Worm (Caenorhabditis elegans) whole organism, young adult: ENCODE results near the gene cft-1.

Experiments used
- B0019.2 ChIP-seq: fragments of 200-800 bp; sonication (Bioruptor generic); conservative IDR thresholded peaks from 2 replicates; pipeline ENCODE4 v1.3.6; 2022; ENCODE audit warnings: missing genetic modification reagents, missing genetic modification characterization, missing compliant biosample characterization
- B0035.1 ChIP-seq: sonication (generic microtip); optimal IDR thresholded peaks from 2 replicates; lab custom pipeline; 2016; ENCODE audit warnings: missing genetic modification characterization, mild to moderate bottlenecking, missing compliant biosample characterization, missing genotype, missing genetic modification reagents
- C17E4.6 ChIP-seq: fragments of 200-800 bp; sonication (Bioruptor generic); IDR thresholded peaks from 2 replicates; pipeline ENCODE4 v1.3.6; 2022; ENCODE audit warnings: missing genetic modification reagents, missing genetic modification characterization, missing compliant biosample characterization
- D2030.7 ChIP-seq: fragments of 200-800 bp; sonication (Bioruptor generic); IDR thresholded peaks from 2 replicates; pipeline ENCODE4 v1.3.6; 2022; ENCODE audit warnings: missing genetic modification reagents, missing genetic modification characterization, missing compliant biosample characterization
- F22D6.2 ChIP-seq: sonication (generic microtip); optimal IDR thresholded peaks from 2 replicates; lab custom pipeline; 2016; ENCODE audit warnings: mild to moderate bottlenecking, missing genetic modification characterization, missing compliant biosample characterization
- F37B4.10 ChIP-seq: fragments of 200-800 bp; sonication (Bioruptor generic); IDR thresholded peaks from 2 replicates; pipeline ENCODE4 v1.3.6; 2022; ENCODE audit warnings: missing genetic modification characterization, missing compliant biosample characterization
- F39B2.1 ChIP-seq: fragments of 200-800 bp; sonication (Bioruptor generic); IDR thresholded peaks from 2 replicates; pipeline ENCODE4 v1.3.6; 2022; ENCODE audit warnings: missing genetic modification reagents, missing genetic modification characterization, missing compliant biosample characterization
- F55B11.4 ChIP-seq: sonication (generic microtip); optimal IDR thresholded peaks from 2 replicates; lab custom pipeline; 2016; ENCODE audit warnings: missing compliant biosample characterization, missing genetic modification characterization, borderline replicate concordance; ENCODE audit not compliant: insufficient read depth
- Y53F4B.3 ChIP-seq: fragments of 200-800 bp; sonication (Bioruptor generic); IDR thresholded peaks from 2 replicates; pipeline ENCODE4 v1.3.6; 2022; ENCODE audit warnings: missing genetic modification reagents, missing genetic modification characterization, missing compliant biosample characterization
- Y56A3A.18 ChIP-seq: fragments of 200-800 bp; sonication (Bioruptor generic); IDR thresholded peaks from 2 replicates; pipeline ENCODE4 v1.3.6; 2022; ENCODE audit warnings: missing genetic modification reagents, missing genetic modification characterization, missing compliant biosample characterization
- Y95B8A.8 ChIP-seq: fragments of 200-800 bp; sonication (Bioruptor generic); IDR thresholded peaks from 2 replicates; pipeline ENCODE4 v1.3.6; 2022; ENCODE audit warnings: missing genetic modification reagents, missing genetic modification characterization, missing compliant biosample characterization
- atf-7 ChIP-seq: sonication (generic microtip); optimal IDR thresholded peaks from 2 replicates; lab custom pipeline; 2017; ENCODE audit warnings: mild to moderate bottlenecking, missing genetic modification characterization, missing compliant biosample characterization
- attf-5 ChIP-seq: fragments of 200-800 bp; sonication (Bioruptor generic); optimal IDR thresholded peaks from 2 replicates; lab custom pipeline; 2018; ENCODE audit warnings: mild to moderate bottlenecking, missing genetic modification characterization, missing compliant biosample characterization
- ceh-40 ChIP-seq: fragments of 200-800 bp; sonication (Bioruptor generic); IDR thresholded peaks from 2 replicates; pipeline ENCODE4 v1.3.6; 2022; ENCODE audit warnings: missing genetic modification characterization, missing compliant biosample characterization
- ceh-79 ChIP-seq: sonication (generic microtip); optimal IDR thresholded peaks from 2 replicates; lab custom pipeline; 2017; ENCODE audit warnings: mild to moderate bottlenecking, missing genetic modification characterization, missing compliant biosample characterization
- dpl-1 ChIP-seq: fragments of 150-350 bp; optimal IDR thresholded peaks from 2 replicates; lab custom pipeline; 2014; ENCODE audit warnings: missing biosample characterization, missing genetic modification reagents, missing genetic modification characterization
- efl-1 ChIP-seq: fragments of 150-350 bp; optimal IDR thresholded peaks from 2 replicates; lab custom pipeline; 2014; ENCODE audit warnings: missing biosample characterization, missing genetic modification reagents, missing genetic modification characterization
- ekl-4 ChIP-seq: fragments of 200-800 bp; sonication (Bioruptor generic); IDR thresholded peaks from 2 replicates; pipeline ENCODE4 v1.3.6; 2022; ENCODE audit warnings: missing genetic modification reagents, missing genetic modification characterization, missing compliant biosample characterization
- ets-4 ChIP-seq: fragments of 200-800 bp; sonication (Bioruptor generic); optimal IDR thresholded peaks from 2 replicates; lab custom pipeline; 2018; ENCODE audit warnings: mild to moderate bottlenecking, missing genetic modification characterization, missing compliant biosample characterization
- him-1 ChIP-seq: sonication (generic microtip); optimal IDR thresholded peaks from 2 replicates; lab custom pipeline; 2016; ENCODE audit warnings: missing genotype, missing genetic modification reagents, missing genetic modification characterization, missing compliant biosample characterization
- hmg-1.2 ChIP-seq: fragments of 200-800 bp; sonication (Bioruptor generic); IDR thresholded peaks from 2 replicates; pipeline ENCODE4 v1.3.6; 2022; ENCODE audit warnings: missing genetic modification reagents, missing genetic modification characterization, missing compliant biosample characterization
- hmg-20 ChIP-seq: fragments of 200-800 bp; sonication (Bioruptor generic); IDR thresholded peaks from 2 replicates; pipeline ENCODE4 v1.3.6; 2022; ENCODE audit warnings: missing genetic modification reagents, missing genetic modification characterization, missing compliant biosample characterization
- hsf-1 ChIP-seq: fragments of 200-800 bp; sonication (Bioruptor generic); IDR thresholded peaks from 2 replicates; pipeline ENCODE4 v1.3.6; 2022; ENCODE audit warnings: missing genetic modification reagents, missing genetic modification characterization, missing compliant biosample characterization
- let-526 ChIP-seq: fragments of 200-800 bp; sonication (Bioruptor generic); IDR thresholded peaks from 2 replicates; pipeline ENCODE4 v1.3.6; 2022; ENCODE audit warnings: missing genetic modification reagents, missing genetic modification characterization, missing compliant biosample characterization
- lin-35 ChIP-seq, 3 experiments: fragments of 150-350 bp in 2 of 3; sonication (generic microtip) in 1 of 3; optimal IDR thresholded peaks; 2 replicates each; lab custom pipeline; 2014 to 2018; ENCODE audit warnings: missing biosample characterization in 3 of 3, missing genetic modification characterization in 3 of 3, missing genetic modification reagents in 3 of 3
- lin-40 ChIP-seq: sonication (generic microtip); optimal IDR thresholded peaks from 2 replicates; lab custom pipeline; 2016; ENCODE audit warnings: missing genetic modification characterization, mild to moderate bottlenecking, missing compliant biosample characterization, missing genotype, missing genetic modification reagents
- lir-1 ChIP-seq: fragments of 200-800 bp; sonication (Bioruptor generic); conservative IDR thresholded peaks from 2 replicates; pipeline ENCODE4 v1.3.6; 2022; ENCODE audit warnings: missing genetic modification reagents, missing genetic modification characterization, missing compliant biosample characterization
- madf-10 ChIP-seq: sonication (generic microtip); optimal IDR thresholded peaks from 2 replicates; lab custom pipeline; 2016; ENCODE audit warnings: mild to moderate bottlenecking, missing genetic modification characterization, missing compliant biosample characterization
- mcd-1 ChIP-seq: fragments of 200-800 bp; sonication (Bioruptor generic); IDR thresholded peaks from 2 replicates; pipeline ENCODE4 v1.3.6; 2022; ENCODE audit warnings: missing genetic modification reagents, missing genetic modification characterization, missing compliant biosample characterization
- mxl-1 ChIP-seq: sonication (generic microtip); optimal IDR thresholded peaks from 2 replicates; lab custom pipeline; 2016; ENCODE audit warnings: missing genetic modification characterization, missing compliant biosample characterization
- nfyb-1 ChIP-seq: fragments of 200-800 bp; sonication (Bioruptor generic); IDR thresholded peaks from 2 replicates; pipeline ENCODE4 v1.3.6; 2022; ENCODE audit warnings: missing genetic modification reagents, missing genetic modification characterization, missing compliant biosample characterization
- nhr-120 ChIP-seq: fragments of 200-800 bp; sonication (Bioruptor generic); IDR thresholded peaks from 2 replicates; pipeline ENCODE4 v1.3.6; 2022; ENCODE audit warnings: missing genetic modification characterization, missing compliant biosample characterization
- nhr-179 ChIP-seq: sonication (generic microtip); optimal IDR thresholded peaks from 2 replicates; lab custom pipeline; 2016; ENCODE audit warnings: mild to moderate bottlenecking, missing genetic modification characterization, missing compliant biosample characterization
- nhr-27 ChIP-seq: fragments of 200-800 bp; sonication (Bioruptor generic); optimal IDR thresholded peaks from 2 replicates; lab custom pipeline; 2018; ENCODE audit warnings: mild to moderate bottlenecking, missing genetic modification characterization, moderate library complexity, missing compliant biosample characterization
- nhr-80 ChIP-seq: sonication (generic microtip); optimal IDR thresholded peaks from 2 replicates; lab custom pipeline; 2016; ENCODE audit warnings: missing genetic modification characterization, missing compliant biosample characterization
- nhr-90 ChIP-seq: sonication (generic microtip); optimal IDR thresholded peaks from 2 replicates; lab custom pipeline; 2016; ENCODE audit warnings: missing genotype, mild to moderate bottlenecking, missing genetic modification characterization, missing compliant biosample characterization
- pbrm-1 ChIP-seq: fragments of 200-800 bp; sonication (Bioruptor generic); IDR thresholded peaks from 2 replicates; pipeline ENCODE4 v1.3.6; 2022; ENCODE audit warnings: missing genetic modification reagents, missing genetic modification characterization, missing compliant biosample characterization
- pha-4 ChIP-seq: fragments of 150-350 bp; sonication (generic microtip); optimal IDR thresholded peaks from 2 replicates; lab custom pipeline; 2014; ENCODE audit warnings: missing biosample characterization, missing genetic modification reagents, missing genetic modification characterization
- sdz-38 ChIP-seq: sonication (generic microtip); optimal IDR thresholded peaks from 2 replicates; lab custom pipeline; 2016; ENCODE audit warnings: missing genotype, missing genetic modification characterization, missing compliant biosample characterization
- sea-2 ChIP-seq: fragments of 200-800 bp; sonication (Bioruptor generic); IDR thresholded peaks from 2 replicates; pipeline ENCODE4 v1.3.6; 2022; ENCODE audit warnings: missing genetic modification characterization, missing compliant biosample characterization
- somi-1 ChIP-seq: fragments of 200-800 bp; sonication (Bioruptor generic); optimal IDR thresholded peaks from 2 replicates; lab custom pipeline; 2018; ENCODE audit warnings: mild to moderate bottlenecking, missing genetic modification characterization, missing compliant biosample characterization
- sptf-2 ChIP-seq: fragments of 200-800 bp; sonication (Bioruptor generic); optimal IDR thresholded peaks from 2 replicates; lab custom pipeline; 2018; ENCODE audit warnings: mild to moderate bottlenecking, missing genetic modification characterization, missing compliant biosample characterization
- tbp1 ChIP-seq: fragments of 200-800 bp; sonication (Bioruptor generic); optimal IDR thresholded peaks from 2 replicates; lab custom pipeline; 2018; ENCODE audit warnings: mild to moderate bottlenecking, missing genetic modification characterization, missing compliant biosample characterization
- tbx-9 ChIP-seq: sonication (generic microtip); optimal IDR thresholded peaks from 2 replicates; lab custom pipeline; 2016; ENCODE audit warnings: borderline replicate concordance, missing genetic modification characterization, inconsistent platforms, missing compliant biosample characterization
- zfh-2 ChIP-seq: fragments of 200-800 bp; sonication (Bioruptor generic); conservative IDR thresholded peaks from 2 replicates; pipeline ENCODE4 v1.3.6; 2022; ENCODE audit warnings: missing genetic modification reagents, missing genetic modification characterization, missing compliant biosample characterization
- zim-3 ChIP-seq: sonication (generic microtip); optimal IDR thresholded peaks from 2 replicates; lab custom pipeline; 2017; ENCODE audit warnings: mild to moderate bottlenecking, missing genetic modification characterization, moderate library complexity, missing compliant biosample characterization
- ztf-18 ChIP-seq: sonication (generic microtip); optimal IDR thresholded peaks from 2 replicates; lab custom pipeline; 2016; ENCODE audit warnings: missing genotype, mild to moderate bottlenecking, missing genetic modification characterization, missing compliant biosample characterization
- ztf-22 ChIP-seq: fragments of 200-800 bp; sonication (Bioruptor generic); optimal IDR thresholded peaks from 2 replicates; lab custom pipeline; 2018; ENCODE audit warnings: mild to moderate bottlenecking, missing genetic modification characterization, moderate library complexity, missing compliant biosample characterization
- ztf-26 ChIP-seq: sonication (generic microtip); optimal IDR thresholded peaks from 2 replicates; lab custom pipeline; 2017; ENCODE audit warnings: missing genetic modification characterization, missing compliant biosample characterization
- ztf-28 ChIP-seq: fragments of 200-800 bp; sonication (Bioruptor generic); IDR thresholded peaks from 2 replicates; pipeline ENCODE4 v1.3.6; 2022; ENCODE audit warnings: missing genetic modification reagents, missing genetic modification characterization, missing compliant biosample characterization
- ztf-6 ChIP-seq: fragments of 200-800 bp; sonication (Bioruptor generic); IDR thresholded peaks from 2 replicates; pipeline ENCODE4 v1.3.6; 2022; ENCODE audit warnings: missing genetic modification reagents, missing genetic modification characterization, missing compliant biosample characterization

The cft-1 gene

DNA sequence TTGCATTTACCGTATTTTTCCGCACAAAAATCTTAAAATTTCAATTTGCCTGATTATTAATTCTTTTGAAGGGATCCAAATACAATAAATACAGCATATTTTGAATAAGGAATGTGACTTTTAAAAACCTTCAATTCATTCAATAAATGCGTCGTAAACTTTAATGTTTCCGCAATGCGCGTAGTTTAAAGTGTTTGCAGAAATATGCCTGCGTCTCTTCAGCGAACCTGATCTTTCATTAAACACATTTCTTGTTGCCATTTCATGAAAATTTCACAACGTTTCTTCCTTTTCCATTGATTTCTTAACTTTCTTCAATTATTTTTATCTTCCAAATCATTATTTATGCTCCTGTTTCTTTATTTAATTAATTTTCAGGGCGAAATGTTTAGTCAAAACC, 53.7 kb downstream of the cft-1 start, which contains the start of gene vps-37 (continued):
- TF ChIP-seq Y56A3A.18 (no peak), mcd-1 (GFP tag; lab: Robert Waterston, UW) (peak; percentile 73), hsf-1 (GFP tag; lab: Robert Waterston, UW) (no peak), sdz-38 (tag; lab: Kevin White, UChicago) (no peak), efl-1 (GFP tag; lab: Kevin White, UChicago) (peak; percentile 46), ceh-40 (GFP tag; lab: Robert Waterston, UW) (no peak), tbx-9 (no peak), lir-1 (GFP tag; lab: Robert Waterston, UW) (no peak), ceh-79 (tag; lab: Kevin White, UChicago) (no peak), him-1 (no peak), zim-3 (tag; lab: Kevin White, UChicago) (no peak), ets-4 (no peak), ztf-28 (no peak), pbrm-1 (GFP tag; lab: Robert Waterston, UW) (peak; percentile 62; the same call in 1 of the 2 replicates), lin-40 (tag; lab: Kevin White, UChicago) (peak; percentile 78), atf-7 (tag; lab: Kevin White, UChicago) (no peak), Y53F4B.3 (GFP tag; lab: Robert Waterston, UW) (no peak), pha-4 (tag; lab: Kevin White, UChicago) (no peak), lin-35 (GFP tag; optimal IDR thresholded peaks at IDR 0.05; lab: Kevin White, UChicago) (peak in 1 of 3 experiments; percentile 70), nhr-90 (tag; lab: Kevin White, UChicago) (no peak), somi-1 (GFP tag; lab: Kevin White, UChicago) (no peak), ztf-6 (GFP tag; lab: Robert Waterston, UW) (no peak), hmg-20 (GFP tag; lab: Robert Waterston, UW) (0 out of 2 replicates have a peak, but pooled peaks have one; percentile 21), dpl-1 (GFP tag; lab: Kevin White, UChicago) (peak; percentile 45), F37B4.10 (GFP tag; lab: Robert Waterston, UW) (no peak), F39B2.1 (no peak), let-526 (GFP tag; lab: Robert Waterston, UW) (no peak), ztf-26 (tag; lab: Kevin White, UChicago) (no peak), ekl-4 (GFP tag; lab: Robert Waterston, UW) (no peak; the same call in 1 of the 2 replicates), Y95B8A.8 (GFP tag; lab: Robert Waterston, UW) (no peak), attf-5 (GFP tag; lab: Kevin White, UChicago) (no peak), C17E4.6 (GFP tag; lab: Robert Waterston, UW) (no peak), nhr-179 (tag; lab: Kevin White, UChicago) (no peak), D2030.7 (GFP tag; lab: Robert Waterston, UW) (peak; percentile 61), ztf-18 (no peak), mxl-1 (tag; lab: Kevin White, UChicago) (no peak), tbp1 (no peak), hmg-1.2 (GFP tag; lab: Robert Waterston, UW) (peak; percentile 99), F22D6.2 (no peak), sea-2 (GFP tag; lab: Robert Waterston, UW) (no peak), ztf-22 (GFP tag; lab: Kevin White, UChicago) (no peak), nhr-120 (GFP tag; lab: Robert Waterston, UW) (no peak), F55B11.4 (tag; lab: Kevin White, UChicago) (no peak), sptf-2 (GFP tag; lab: Kevin White, UChicago) (no peak), B0019.2 (GFP tag; lab: Robert Waterston, UW) (no peak), B0035.1 (tag; lab: Kevin White, UChicago) (no peak), zfh-2 (GFP tag; lab: Robert Waterston, UW) (no peak), madf-10 (tag; lab: Kevin White, UChicago) (no peak), nfyb-1 (peak; percentile 12; the same call in 1 of the 2 replicates), nhr-27 (tag; lab: Kevin White, UChicago) (no peak), nhr-80 (tag; lab: Kevin White, UChicago) (no peak)
